Fruit fly (Drosophila melanogaster) whole organism, wandering third instar larva: ENCODE data around the gene CG43448.
A peak's percentile ranks its signal among the peaks of the same experiment; 100 is the strongest.

ENCODE experiments used
- Dfd ChIP-seq: fragments of >200 bp; optimal IDR thresholded peaks from 2 replicates; lab custom pipeline; 2017; ENCODE audit warnings: missing biosample characterization, missing genetic modification characterization
- Hr83 ChIP-seq: fragments of 200-300 bp; sonication (Bioruptor generic); optimal IDR thresholded peaks from 2 replicates; lab custom pipeline; 2016; ENCODE audit warnings: missing biosample characterization, mild to moderate bottlenecking, missing genetic modification characterization, moderate library complexity; ENCODE audit not compliant: poor library complexity, severe bottlenecking
- Myc ChIP-seq: fragments of >200 bp; optimal IDR thresholded peaks from 2 replicates; lab custom pipeline; 2017
- N ChIP-seq: fragments of >200 bp; optimal IDR thresholded peaks from 2 replicates; lab custom pipeline; 2018; ENCODE audit warnings: missing biosample characterization, missing external identifiers, missing genetic modification characterization
- OdsH ChIP-seq: fragments of 200-800 bp; sonication (Bioruptor generic); optimal IDR thresholded peaks from 2 replicates; lab custom pipeline; 2016; ENCODE audit warnings: missing biosample characterization, mild to moderate bottlenecking, missing genetic modification characterization
- h ChIP-seq: fragments of 200-800 bp; sonication (Bioruptor generic); optimal IDR thresholded peaks from 3 replicates; lab custom pipeline; 2016; ENCODE audit warnings: missing biosample characterization, mild to moderate bottlenecking, missing genetic modification characterization
- psq ChIP-seq: fragments of 200-800 bp; sonication (Bioruptor generic); optimal IDR thresholded peaks from 3 replicates; lab custom pipeline; 2017; ENCODE audit warnings: missing biosample characterization, mild to moderate bottlenecking, missing genetic modification characterization, moderate library complexity
- sv ChIP-seq: fragments of 200-800 bp; sonication (Bioruptor generic); optimal IDR thresholded peaks from 3 replicates; lab custom pipeline; 2016; ENCODE audit warnings: missing biosample characterization, missing genetic modification characterization
- usp ChIP-seq: fragments of >200 bp; optimal IDR thresholded peaks from 2 replicates; lab custom pipeline; 2017; ENCODE audit warnings: missing biosample characterization, missing genetic modification characterization

- TF ChIP-seq N (GFP tag; lab: Kevin White, UChicago) (no peak), Hr83 (GFP tag; lab: Kevin White, UChicago) (no peak), usp (no peak), h (GFP tag; lab: Kevin White, UChicago) (peak; percentile 95), Dfd (GFP tag; lab: Kevin White, UChicago) (peak; percentile 86), Myc (lab: Kevin White, UChicago) (no peak), sv (GFP tag; lab: Kevin White, UChicago) (no peak), OdsH (GFP tag; lab: Kevin White, UChicago) (peak; percentile 84), psq (GFP tag; lab: Kevin White, UChicago) (peak; percentile 29)
These were observed 20.9 kb upstream of the CG43448 start for dm6 chr3R:30258298-30258990.
